Worm (Caenorhabditis elegans): ENCODE data around the gene ceh-30.

The ceh-30 gene

ce11 chrX:3099832-3100231, 36.5 kb downstream of the ceh-30 start, which contains the start of gene sec-3 (continued):
- TF ChIP-seq C16A3.4 (tag; optimal IDR thresholded peaks at IDR 0.05) (peak; percentile 91), Y116A8C.19 (tag; optimal IDR thresholded peaks at IDR 0.05; ENCODE audit: borderline replicate concordance) (no peak), nhr-90 (tag; optimal IDR thresholded peaks at IDR 0.05; ENCODE audit: poor library complexity) (peak; percentile 94), nhr-20 (tag; optimal IDR thresholded peaks at IDR 0.05) (peak; percentile 91), C34B4.2 (tag; optimal IDR thresholded peaks at IDR 0.05) (no peak), nhr-85 (tag) (peak; percentile 88), mep-1 (tag; optimal IDR thresholded peaks at IDR 0.05) (peak; percentile 96), nhr-11 (tag; optimal IDR thresholded peaks at IDR 0.05) (peak; percentile 65), tbx-2 (tag; optimal IDR thresholded peaks at IDR 0.05) (peak; percentile 90), sup-37 (GFP tag; optimal IDR thresholded peaks at IDR 0.05) (peak; percentile 27), grh-1 (GFP tag; IDR thresholded peaks at IDR 0.05) (peak; percentile 70), lin-15B (tag; optimal IDR thresholded peaks at IDR 0.05) (no peak), efl-1 (optimal IDR thresholded peaks at IDR 0.05) (peak; percentile 75 to 79), efl-1 (GFP tag; optimal IDR thresholded peaks at IDR 0.05 in 1 of 2) (peak; percentile 64 to 96), mab-9 (GFP tag; IDR thresholded peaks at IDR 0.05) (peak; percentile 54; the same call in 1 of the 2 replicates), aha-1 (tag; optimal IDR thresholded peaks at IDR 0.05) (peak; percentile 40), rnt-1 (tag; optimal IDR thresholded peaks at IDR 0.05) (peak; percentile 94), unc-86 (tag; optimal IDR thresholded peaks at IDR 0.05) (peak; percentile 81), ama-1 (optimal IDR thresholded peaks at IDR 0.05) (peak; percentile 29), blmp-1 (tag; optimal IDR thresholded peaks at IDR 0.05) (peak; percentile 77), lin-35 (GFP tag; optimal IDR thresholded peaks at IDR 0.05) (peak; percentile 74 to 89), isw-1 (GFP tag; IDR thresholded peaks at IDR 0.05) (peak; percentile 72), vab-15 (tag; optimal IDR thresholded peaks at IDR 0.05) (no peak), ceh-82 (tag; optimal IDR thresholded peaks at IDR 0.05) (peak; percentile 80 to 90 (median 88)), alr-1 (tag; optimal IDR thresholded peaks at IDR 0.05; ENCODE audit: borderline replicate concordance) (no peak), ets-5 (GFP tag; IDR thresholded peaks at IDR 0.05) (no peak), fkh-4 (tag; optimal IDR thresholded peaks at IDR 0.05; ENCODE audit: borderline replicate concordance) (peak; percentile 37), unc-130 (tag; optimal IDR thresholded peaks at IDR 0.05) (peak; percentile 86), elt-2 (tag; optimal IDR thresholded peaks at IDR 0.05) (peak; percentile 85), nhr-237 (tag; optimal IDR thresholded peaks at IDR 0.05) (peak; percentile 69), nhr-47 (tag; optimal IDR thresholded peaks at IDR 0.05) (peak; percentile 92), lin-13 (GFP tag; optimal IDR thresholded peaks at IDR 0.05) (peak; percentile 80), C04F5.9 (tag; optimal IDR thresholded peaks at IDR 0.05) (peak; percentile 49), pqm-1 (tag; optimal IDR thresholded peaks at IDR 0.05) (no peak), nhr-84 (tag; optimal IDR thresholded peaks at IDR 0.05) (no peak), xbp-1 (tag; optimal IDR thresholded peaks at IDR 0.05) (peak; percentile 90), skn-1 (tag; optimal IDR thresholded peaks at IDR 0.05) (peak; percentile 64), unc-62 (GFP tag; optimal IDR thresholded peaks at IDR 0.05) (no peak), dsc-1 (tag; optimal IDR thresholded peaks at IDR 0.05) (peak; percentile 92), snpc-4 (tag; optimal IDR thresholded peaks at IDR 0.05) (peak; percentile 83), jun-1 (tag; optimal IDR thresholded peaks at IDR 0.05) (peak; percentile 41), sptf-1 (tag; optimal IDR thresholded peaks at IDR 0.05) (no peak), mef-2 (tag; optimal IDR thresholded peaks at IDR 0.05) (no peak), hpl-2 (GFP tag; optimal IDR thresholded peaks at IDR 0.05) (peak; percentile 48), swsn-7 (tag; optimal IDR thresholded peaks at IDR 0.05) (peak; percentile 92), snu-23 (GFP tag; optimal IDR thresholded peaks at IDR 0.05) (peak; percentile 95), lsy-2 (tag; optimal IDR thresholded peaks at IDR 0.05) (peak; percentile 85 to 89), irx-1 (tag; optimal IDR thresholded peaks at IDR 0.05) (peak; percentile 83), unc-30 (tag; optimal IDR thresholded peaks at IDR 0.05) (no peak)
